Worm (Caenorhabditis elegans): ENCODE results near the gene cTel54X.2.

- TF ChIP-seq snpc-4 (tag; optimal IDR thresholded peaks at IDR 0.05) (no peak), duxl-1 (tag; optimal IDR thresholded peaks at IDR 0.05; ENCODE audit: poor library complexity) (no peak), nhr-237 (tag; optimal IDR thresholded peaks at IDR 0.05) (no peak), arid-1 (GFP tag; conservative IDR thresholded peaks at IDR 0.05) (no peak), ces-1 (GFP tag; optimal IDR thresholded peaks at IDR 0.05) (no peak), lin-39 (tag; optimal IDR thresholded peaks at IDR 0.05) (no peak), zip-11 (GFP tag; IDR thresholded peaks at IDR 0.05) (no peak), lin-38 (GFP tag; IDR thresholded peaks at IDR 0.05) (no peak), jun-1 (tag; optimal IDR thresholded peaks at IDR 0.05) (no peak), skn-1 (tag; optimal IDR thresholded peaks at IDR 0.05) (no peak)
Measured at ce11 chrIII:29626-30025, 26.5 kb downstream of the cTel54X.2 start.
